Worm (Caenorhabditis elegans): Measurements from ENCODE around the gene epg-7.

ce11 chrX:7316485-7317391, 17.8 kb upstream of the epg-7 start, which contains the start of the genes spp-2 and spp-6:
- no peak for TF ChIP-seq him-1 (tag; optimal IDR thresholded peaks at IDR 0.05)
- TF ChIP-seq dao-5 (tag; optimal IDR thresholded peaks at IDR 0.05), result no peak
- no peak for TF ChIP-seq W03F9.2 (tag; optimal IDR thresholded peaks at IDR 0.05)

Data from whole organism, L4/young adult.